Worm (Caenorhabditis elegans): ENCODE measurements around the gene T01C3.2.

DNA sequence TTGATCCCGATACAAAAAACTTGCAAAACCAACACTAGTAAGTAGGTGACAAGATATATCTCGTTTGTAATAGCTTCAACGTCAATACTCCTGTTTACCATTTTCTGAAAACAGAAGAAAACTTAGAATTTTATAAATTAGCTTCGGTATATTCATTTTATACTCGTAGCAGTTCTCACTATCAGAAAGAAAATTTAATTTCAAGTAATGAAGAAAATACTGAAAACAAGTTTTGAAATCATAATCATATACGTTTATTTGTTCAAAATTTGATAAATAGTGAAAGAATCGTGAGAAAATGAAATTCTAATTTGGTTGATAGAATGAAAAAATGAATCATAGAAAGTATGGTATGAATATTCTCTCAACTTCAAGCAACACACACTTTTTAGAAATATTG is 36.3 kb upstream of the T01C3.2 start, which contains the start of gene C30G7.5:
- TF ChIP-seq med-1 (GFP tag; optimal IDR thresholded peaks at IDR 0.05; ENCODE audit: insufficient read depth): no peak
- no peak for TF ChIP-seq ref-1 (GFP tag; conservative IDR thresholded peaks at IDR 0.05)
- no peak for TF ChIP-seq ztf-29 (GFP tag; IDR thresholded peaks at IDR 0.05)
- TF ChIP-seq T22C8.4 (GFP tag; IDR thresholded peaks at IDR 0.05): no peak
- no peak for TF ChIP-seq tab-1 (GFP tag; IDR thresholded peaks at IDR 0.05)
- no peak for TF ChIP-seq cog-1 (tag; optimal IDR thresholded peaks at IDR 0.05)
- TF ChIP-seq klf-2 (GFP tag; conservative IDR thresholded peaks at IDR 0.05): no peak
- TF ChIP-seq flt-1 (GFP tag; IDR thresholded peaks at IDR 0.05): no peak
